Fruit fly (Drosophila melanogaster) whole organism, pupa: ENCODE data around the gene CG31174.

Experiments used
- CG10348 ChIP-seq: fragments of 200-800 bp; sonication (Bioruptor generic); IDR thresholded peaks from 2 replicates; pipeline ENCODE4 v1.3.6; 2022; ENCODE audit warnings: missing biosample characterization, missing genetic modification characterization
- CG12605 ChIP-seq: fragments of 200-800 bp; sonication (Bioruptor generic); IDR thresholded peaks from 2 replicates; pipeline ENCODE4 v1.3.6; 2022; ENCODE audit warnings: missing biosample characterization, missing genetic modification characterization
- CG13204 ChIP-seq: fragments of 200-800 bp; sonication (Bioruptor generic); optimal IDR thresholded peaks from 2 replicates; lab custom pipeline; 2018; ENCODE audit warnings: missing biosample characterization, mild to moderate bottlenecking, missing genetic modification characterization, moderate library complexity
- CG14655 ChIP-seq: fragments of 200-800 bp; sonication (Bioruptor generic); optimal IDR thresholded peaks from 3 replicates; lab custom pipeline; 2017; ENCODE audit warnings: mild to moderate bottlenecking, missing biosample characterization, missing genetic modification reagents, missing genetic modification characterization
- CG15710 ChIP-seq: fragments of 200-800 bp; sonication (Bioruptor generic); optimal IDR thresholded peaks from 2 replicates; lab custom pipeline; 2018; ENCODE audit warnings: missing biosample characterization, mild to moderate bottlenecking, missing genetic modification characterization, moderate library complexity
- CG17806 ChIP-seq: fragments of 200-800 bp; sonication (Bioruptor generic); optimal IDR thresholded peaks from 2 replicates; lab custom pipeline; 2018; ENCODE audit warnings: missing biosample characterization, mild to moderate bottlenecking, missing genetic modification characterization, moderate library complexity
- CG32121 ChIP-seq: fragments of 200-800 bp; sonication (Bioruptor generic); IDR thresholded peaks from 2 replicates; pipeline ENCODE4 v1.3.6; 2022; ENCODE audit warnings: missing biosample characterization, missing genetic modification characterization
- CG34367 ChIP-seq: fragments of 200-800 bp; sonication (Bioruptor generic); optimal IDR thresholded peaks from 2 replicates; lab custom pipeline; 2018; ENCODE audit warnings: missing biosample characterization, mild to moderate bottlenecking, missing genetic modification characterization
- CG4496 ChIP-seq: fragments of 200-800 bp; sonication (Bioruptor generic); IDR thresholded peaks from 3 replicates; pipeline ENCODE4 v1.3.6; 2022; ENCODE audit warnings: missing biosample characterization, missing genetic modification characterization
- CG8159 ChIP-seq: fragments of 200-800 bp; sonication (Bioruptor generic); optimal IDR thresholded peaks from 3 replicates; lab custom pipeline; 2018; ENCODE audit warnings: missing biosample characterization, mild to moderate bottlenecking, missing genetic modification characterization, moderate library complexity
- CG8301 ChIP-seq: fragments of 200-800 bp; sonication (Bioruptor generic); optimal IDR thresholded peaks from 2 replicates; lab custom pipeline; 2018; ENCODE audit warnings: missing biosample characterization, mild to moderate bottlenecking, missing genetic modification characterization
- CG9948 ChIP-seq: fragments of 200-800 bp; sonication (Bioruptor generic); optimal IDR thresholded peaks from 2 replicates; lab custom pipeline; 2018; ENCODE audit warnings: missing biosample characterization, mild to moderate bottlenecking, missing genetic modification characterization, moderate library complexity
- D1 ChIP-seq: fragments of 200-800 bp; sonication (Bioruptor generic); optimal IDR thresholded peaks from 2 replicates; lab custom pipeline; 2018; ENCODE audit warnings: missing biosample characterization, mild to moderate bottlenecking, missing genetic modification characterization, moderate library complexity
- EcR ChIP-seq: fragments of 200-800 bp; sonication (Bioruptor generic); optimal IDR thresholded peaks from 3 replicates; lab custom pipeline; 2019; ENCODE audit warnings: missing biosample characterization, missing genetic modification characterization, mild to moderate bottlenecking, moderate library complexity, missing genetic modification reagents
- Ets98B ChIP-seq: fragments of 200-800 bp; sonication (Bioruptor generic); IDR thresholded peaks from 2 replicates; pipeline ENCODE4 v1.3.6; 2022; ENCODE audit warnings: missing biosample characterization, missing genetic modification characterization
- Pif1A ChIP-seq: fragments of 200-800 bp; sonication (Bioruptor generic); optimal IDR thresholded peaks from 3 replicates; lab custom pipeline; 2016; ENCODE audit warnings: missing biosample characterization, missing genetic modification characterization
- Pif1B ChIP-seq: fragments of 200-800 bp; sonication (Bioruptor generic); optimal IDR thresholded peaks from 3 replicates; lab custom pipeline; 2016; ENCODE audit warnings: missing biosample characterization, missing genetic modification characterization
- Snoo ChIP-seq: fragments of 200-800 bp; sonication (Bioruptor generic); optimal IDR thresholded peaks from 3 replicates; lab custom pipeline; 2017; ENCODE audit warnings: missing biosample characterization, mild to moderate bottlenecking, missing genetic modification characterization, inconsistent platforms
- fd96Ca ChIP-seq: fragments of 200-800 bp; sonication (Bioruptor generic); IDR thresholded peaks from 3 replicates; pipeline ENCODE4 v1.3.6; 2022; ENCODE audit warnings: missing biosample characterization, missing genetic modification characterization
- gl ChIP-seq: fragments of 200-800 bp; sonication (Bioruptor generic); optimal IDR thresholded peaks from 2 replicates; lab custom pipeline; 2018; ENCODE audit warnings: missing biosample characterization, mild to moderate bottlenecking, missing genetic modification characterization
- rn ChIP-seq: fragments of 200-800 bp; sonication (Bioruptor generic); IDR thresholded peaks from 2 replicates; pipeline ENCODE4 v1.3.6; 2022; ENCODE audit warnings: missing biosample characterization, missing genetic modification characterization

The CG31174 gene

dm6 chr3R:21904345-21904744, 35.0 kb upstream of the CG31174 start:
- TF ChIP-seq CG15710, result peak; percentile 2
- peak; percentile 5 for TF ChIP-seq CG14655 (GFP tag; lab: Kevin White, UChicago)
- TF ChIP-seq CG8159 (tag; lab: Kevin White, UChicago), result no peak
- no peak for TF ChIP-seq CG9948
- TF ChIP-seq EcR (GFP tag; lab: Kevin White, UChicago), result peak; percentile 90

- TF ChIP-seq Pif1A (GFP tag; lab: Kevin White, UChicago) (peak; percentile 57), D1 (tag; lab: Kevin White, UChicago) (peak; percentile 51), CG13204 (GFP tag; lab: Kevin White, UChicago) (peak; percentile 28), CG15710 (peak; percentile 72), CG17806 (tag; lab: Kevin White, UChicago) (peak; percentile 84), CG9948 (peak; percentile 76), CG8301 (peak; percentile 79), CG14655 (GFP tag; lab: Kevin White, UChicago) (peak; percentile 89), rn (GFP tag; lab: Robert Waterston, UW) (no peak), gl (tag; lab: Kevin White, UChicago) (peak; percentile 53), Pif1B (GFP tag; lab: Kevin White, UChicago) (peak; percentile 58), CG4496 (GFP tag; lab: Robert Waterston, UW) (peak; percentile 45; the same call in 1 of the 3 replicates), CG34367 (tag; lab: Kevin White, UChicago) (peak; percentile 24), CG10348 (GFP tag; lab: Robert Waterston, UW) (no peak), CG12605 (GFP tag; lab: Robert Waterston, UW) (peak; percentile 42; the same call in 1 of the 2 replicates), EcR (GFP tag; lab: Kevin White, UChicago) (no peak), CG32121 (GFP tag; lab: Robert Waterston, UW) (no peak), CG8159 (tag; lab: Kevin White, UChicago) (peak; percentile 87), Snoo (tag; lab: Kevin White, UChicago) (peak; percentile 51), fd96Ca (no peak), Ets98B (GFP tag; lab: Robert Waterston, UW) (peak; percentile 33; the same call in 1 of the 2 replicates)
- TF ChIP-seq, all 21 proteins: peak for 16
These were observed 29.9 kb upstream of the CG31174 start for dm6 chr3R:21899170-21899575.

- TF ChIP-seq D1 (tag; lab: Kevin White, UChicago) (no peak), EcR (GFP tag; lab: Kevin White, UChicago) (peak; percentile 78), Pif1A (GFP tag; lab: Kevin White, UChicago) (no peak)
These were observed 29.4 kb upstream of the CG31174 start for dm6 chr3R:21898758-21899157.

dm6 chr3R:21897565-21897964, 28.3 kb upstream of the CG31174 start:
- TF ChIP-seq Ets98B (GFP tag; lab: Robert Waterston, UW) (peak; percentile 97), D1 (tag; lab: Kevin White, UChicago) (peak; percentile 89), CG10348 (GFP tag; lab: Robert Waterston, UW) (peak; percentile 73), CG34367 (tag; lab: Kevin White, UChicago) (peak; percentile 95), CG4496 (GFP tag; lab: Robert Waterston, UW) (peak; percentile 98), CG15710 (peak; percentile 96), CG14655 (GFP tag; lab: Kevin White, UChicago) (peak; percentile 97), CG32121 (GFP tag; lab: Robert Waterston, UW) (peak; percentile 88), gl (tag; lab: Kevin White, UChicago) (peak; percentile 94), CG13204 (GFP tag; lab: Kevin White, UChicago) (peak; percentile 94), Pif1A (GFP tag; lab: Kevin White, UChicago) (peak; percentile 97), CG12605 (GFP tag; lab: Robert Waterston, UW) (peak; percentile 96), rn (GFP tag; lab: Robert Waterston, UW) (peak; percentile 88), CG8301 (peak; percentile 96), EcR (GFP tag; lab: Kevin White, UChicago) (peak; percentile 47), CG17806 (tag; lab: Kevin White, UChicago) (peak; percentile 97), fd96Ca (peak; percentile 97), CG9948 (peak; percentile 96), Snoo (tag; lab: Kevin White, UChicago) (peak; percentile 83), CG8159 (tag; lab: Kevin White, UChicago) (peak; percentile 95), Pif1B (GFP tag; lab: Kevin White, UChicago) (peak; percentile 96)

dm6 chr3R:21895961-21896875, 26.9 kb upstream of the CG31174 start:
- peak; percentile 3 for TF ChIP-seq Snoo (tag; lab: Kevin White, UChicago)
- TF ChIP-seq Pif1A (GFP tag; lab: Kevin White, UChicago), result no peak
- TF ChIP-seq CG4496 (GFP tag; lab: Robert Waterston, UW), result peak; percentile 41; the same call in 1 of the 3 replicates
- TF ChIP-seq CG15710, result peak; percentile 6
- 0 out of 2 replicates have a peak, but pooled peaks have one; percentile 13 for TF ChIP-seq Ets98B (GFP tag; lab: Robert Waterston, UW)
- 0 out of 3 replicates have a peak, but pooled peaks have one; percentile 9 for TF ChIP-seq fd96Ca
- peak; percentile 72 for TF ChIP-seq CG14655 (GFP tag; lab: Kevin White, UChicago)
- peak; percentile 16 for TF ChIP-seq CG34367 (tag; lab: Kevin White, UChicago)
- peak; percentile 27 for TF ChIP-seq CG9948
- no peak for TF ChIP-seq rn (GFP tag; lab: Robert Waterston, UW)
- TF ChIP-seq CG8159 (tag; lab: Kevin White, UChicago), result peak; percentile 56
- TF ChIP-seq CG8301, result peak; percentile 22
- TF ChIP-seq CG13204 (GFP tag; lab: Kevin White, UChicago), result no peak
- TF ChIP-seq D1 (tag; lab: Kevin White, UChicago), result no peak
- no peak for TF ChIP-seq CG32121 (GFP tag; lab: Robert Waterston, UW)
- no peak for TF ChIP-seq Pif1B (GFP tag; lab: Kevin White, UChicago)
- TF ChIP-seq EcR (GFP tag; lab: Kevin White, UChicago), result peak; percentile 85
- TF ChIP-seq CG10348 (GFP tag; lab: Robert Waterston, UW), result no peak
- peak; percentile 70 for TF ChIP-seq CG12605 (GFP tag; lab: Robert Waterston, UW)
- TF ChIP-seq gl (tag; lab: Kevin White, UChicago), result peak; percentile 59
- peak; percentile 43 for TF ChIP-seq CG17806 (tag; lab: Kevin White, UChicago)
